Worm (Caenorhabditis elegans) whole organism, young adult: Measurements from ENCODE around the gene sds-22.

Experiments
- B0261.1 ChIP-seq: sonication (generic microtip); optimal IDR thresholded peaks from 2 replicates; lab custom pipeline; 2016; ENCODE audit warnings: mild to moderate bottlenecking, missing genetic modification characterization, moderate library complexity, missing compliant biosample characterization
- C17E4.6 ChIP-seq: fragments of 200-800 bp; sonication (Bioruptor generic); IDR thresholded peaks from 2 replicates; pipeline ENCODE4 v1.3.6; 2022; ENCODE audit warnings: missing genetic modification reagents, missing genetic modification characterization, missing compliant biosample characterization
- F33H1.4 ChIP-seq: fragments of 200-800 bp; sonication (Bioruptor generic); IDR thresholded peaks from 2 replicates; pipeline ENCODE4 v1.3.6; 2022; ENCODE audit warnings: missing genetic modification reagents, missing genetic modification characterization, missing compliant biosample characterization
- F39B2.1 ChIP-seq: fragments of 200-800 bp; sonication (Bioruptor generic); IDR thresholded peaks from 2 replicates; pipeline ENCODE4 v1.3.6; 2022; ENCODE audit warnings: missing genetic modification reagents, missing genetic modification characterization, missing compliant biosample characterization
- F57C9.4 ChIP-seq: sonication (generic microtip); optimal IDR thresholded peaks from 2 replicates; lab custom pipeline; 2017; ENCODE audit warnings: mild to moderate bottlenecking, missing genetic modification characterization, missing compliant biosample characterization
- K11D2.4 ChIP-seq: fragments of 200-800 bp; sonication (Bioruptor generic); IDR thresholded peaks from 2 replicates; pipeline ENCODE4 v1.3.6; 2022; ENCODE audit warnings: missing genetic modification reagents, missing genetic modification characterization, missing compliant biosample characterization
- K12H6.12 ChIP-seq: fragments of 200-800 bp; sonication (Bioruptor generic); optimal IDR thresholded peaks from 2 replicates; lab custom pipeline; 2018; ENCODE audit warnings: mild to moderate bottlenecking, missing genetic modification characterization, missing compliant biosample characterization
- Y67H2A.10 ChIP-seq: fragments of 200-800 bp; sonication (Bioruptor generic); conservative IDR thresholded peaks from 2 replicates; pipeline ENCODE4 v1.3.6; 2022; ENCODE audit warnings: missing genetic modification reagents, missing genetic modification characterization, missing compliant biosample characterization
- aptf-3 ChIP-seq: fragments of 200-800 bp; sonication (Bioruptor generic); IDR thresholded peaks from 2 replicates; pipeline ENCODE4 v1.3.6; 2022; ENCODE audit warnings: missing genetic modification characterization, missing compliant biosample characterization
- atf-7 ChIP-seq: sonication (generic microtip); optimal IDR thresholded peaks from 2 replicates; lab custom pipeline; 2017; ENCODE audit warnings: mild to moderate bottlenecking, missing genetic modification characterization, missing compliant biosample characterization
- athp-1 ChIP-seq: sonication (generic microtip); optimal IDR thresholded peaks from 2 replicates; lab custom pipeline; 2017; ENCODE audit warnings: mild to moderate bottlenecking, missing genetic modification characterization, missing compliant biosample characterization
- attf-5 ChIP-seq: fragments of 200-800 bp; sonication (Bioruptor generic); optimal IDR thresholded peaks from 2 replicates; lab custom pipeline; 2018; ENCODE audit warnings: mild to moderate bottlenecking, missing genetic modification characterization, missing compliant biosample characterization
- cebp-1 ChIP-seq, 2 experiments: fragments of 200-800 bp in 1 of 2; sonication (Bioruptor generic) in 1 of 2; sonication (generic microtip) in 1 of 2; IDR thresholded peaks in 1 of 2; optimal IDR thresholded peaks in 1 of 2; 2 replicates each; pipeline versions ENCODE4 v1.3.6 to Lab custom; 2017 to 2022; ENCODE audit warnings: missing compliant biosample characterization in 2 of 2, missing genetic modification characterization in 2 of 2, mild to moderate bottlenecking in 1 of 2, missing genetic modification reagents in 1 of 2, moderate library complexity in 1 of 2
- ceh-40 ChIP-seq: fragments of 200-800 bp; sonication (Bioruptor generic); IDR thresholded peaks from 2 replicates; pipeline ENCODE4 v1.3.6; 2022; ENCODE audit warnings: missing genetic modification characterization, missing compliant biosample characterization
- ceh-58 ChIP-seq: fragments of 200-800 bp; sonication (Bioruptor generic); IDR thresholded peaks from 2 replicates; pipeline ENCODE4 v1.3.6; 2022; ENCODE audit warnings: missing genetic modification characterization, missing compliant biosample characterization
- dox-1 ChIP-seq: fragments of 200-800 bp; sonication (Bioruptor generic); IDR thresholded peaks from 2 replicates; pipeline ENCODE4 v1.3.6; 2022; ENCODE audit warnings: missing genetic modification reagents, missing genetic modification characterization, missing compliant biosample characterization
- egl-44 ChIP-seq: fragments of 200-800 bp; sonication (Bioruptor generic); IDR thresholded peaks from 2 replicates; pipeline ENCODE4 v1.3.6; 2022; ENCODE audit warnings: missing genetic modification reagents, missing genetic modification characterization, missing compliant biosample characterization
- hlh-12 ChIP-seq: sonication (generic microtip); optimal IDR thresholded peaks from 2 replicates; lab custom pipeline; 2016; ENCODE audit warnings: missing genetic modification characterization, missing compliant biosample characterization
- hlh-26 ChIP-seq: fragments of 200-800 bp; sonication (Bioruptor generic); conservative IDR thresholded peaks from 2 replicates; pipeline ENCODE4 v1.3.6; 2022; ENCODE audit warnings: missing genetic modification reagents, missing genetic modification characterization, missing compliant biosample characterization
- hmg-1.2 ChIP-seq: fragments of 200-800 bp; sonication (Bioruptor generic); IDR thresholded peaks from 2 replicates; pipeline ENCODE4 v1.3.6; 2022; ENCODE audit warnings: missing genetic modification reagents, missing genetic modification characterization, missing compliant biosample characterization
- let-607 ChIP-seq, 2 experiments: fragments of 200-800 bp in 1 of 2; sonication (Bioruptor generic) in 1 of 2; sonication (generic microtip) in 1 of 2; optimal IDR thresholded peaks; 2 replicates each; lab custom pipeline; 2016 to 2018; ENCODE audit warnings: mild to moderate bottlenecking in 2 of 2, missing compliant biosample characterization in 2 of 2, missing genetic modification characterization in 2 of 2, moderate library complexity in 2 of 2, missing genotype in 1 of 2
- lin-26 ChIP-seq: fragments of 200-800 bp; sonication (Bioruptor generic); IDR thresholded peaks from 2 replicates; pipeline ENCODE4 v1.3.6; 2022; ENCODE audit warnings: missing genetic modification reagents, missing genetic modification characterization, missing compliant biosample characterization
- lin-35 ChIP-seq, 3 experiments: fragments of 150-350 bp in 2 of 3; sonication (generic microtip) in 1 of 3; optimal IDR thresholded peaks; 2 replicates each; lab custom pipeline; 2014 to 2018; ENCODE audit warnings: missing biosample characterization in 3 of 3, missing genetic modification characterization in 3 of 3, missing genetic modification reagents in 3 of 3
- lin-54 ChIP-seq: fragments of 200-800 bp; sonication (Bioruptor generic); optimal IDR thresholded peaks from 2 replicates; lab custom pipeline; 2018; ENCODE audit warnings: mild to moderate bottlenecking, missing genetic modification characterization, missing compliant biosample characterization
- lsy-27 ChIP-seq: sonication (generic microtip); optimal IDR thresholded peaks from 2 replicates; lab custom pipeline; 2017; ENCODE audit warnings: missing genetic modification characterization, mild to moderate bottlenecking, missing compliant biosample characterization, antibody characterized with exemption, missing genotype, borderline replicate concordance; ENCODE audit not compliant: insufficient read depth
- madf-10 ChIP-seq: sonication (generic microtip); optimal IDR thresholded peaks from 2 replicates; lab custom pipeline; 2016; ENCODE audit warnings: mild to moderate bottlenecking, missing genetic modification characterization, missing compliant biosample characterization
- madf-8 ChIP-seq: fragments of 200-800 bp; sonication (Bioruptor generic); conservative IDR thresholded peaks from 2 replicates; pipeline ENCODE4 v1.3.6; 2022; ENCODE audit warnings: missing genetic modification reagents, missing genetic modification characterization, missing compliant biosample characterization
- mcd-1 ChIP-seq: fragments of 200-800 bp; sonication (Bioruptor generic); IDR thresholded peaks from 2 replicates; pipeline ENCODE4 v1.3.6; 2022; ENCODE audit warnings: missing genetic modification reagents, missing genetic modification characterization, missing compliant biosample characterization
- mel-28 ChIP-seq: sonication (generic microtip); optimal IDR thresholded peaks from 2 replicates; lab custom pipeline; 2016; ENCODE audit warnings: borderline replicate concordance, mild to moderate bottlenecking, missing genetic modification characterization, missing compliant biosample characterization
- mes-4 ChIP-seq: sonication (generic microtip); optimal IDR thresholded peaks from 2 replicates; lab custom pipeline; 2016; ENCODE audit warnings: missing genotype, missing genetic modification characterization, missing compliant biosample characterization
- mxl-1 ChIP-seq: sonication (generic microtip); optimal IDR thresholded peaks from 2 replicates; lab custom pipeline; 2016; ENCODE audit warnings: missing genetic modification characterization, missing compliant biosample characterization
- nfya-1 ChIP-seq: sonication (generic microtip); optimal IDR thresholded peaks from 2 replicates; lab custom pipeline; 2017; ENCODE audit warnings: antibody characterized with exemption, missing compliant biosample characterization, missing genetic modification characterization, borderline replicate concordance; ENCODE audit not compliant: insufficient read depth
- nhr-179 ChIP-seq: sonication (generic microtip); optimal IDR thresholded peaks from 2 replicates; lab custom pipeline; 2016; ENCODE audit warnings: mild to moderate bottlenecking, missing genetic modification characterization, missing compliant biosample characterization
- nhr-27 ChIP-seq: fragments of 200-800 bp; sonication (Bioruptor generic); optimal IDR thresholded peaks from 2 replicates; lab custom pipeline; 2018; ENCODE audit warnings: mild to moderate bottlenecking, missing genetic modification characterization, moderate library complexity, missing compliant biosample characterization
- nhr-80 ChIP-seq: sonication (generic microtip); optimal IDR thresholded peaks from 2 replicates; lab custom pipeline; 2016; ENCODE audit warnings: missing genetic modification characterization, missing compliant biosample characterization
- sdz-38 ChIP-seq: sonication (generic microtip); optimal IDR thresholded peaks from 2 replicates; lab custom pipeline; 2016; ENCODE audit warnings: missing genotype, missing genetic modification characterization, missing compliant biosample characterization
- snpc-4 ChIP-seq, 5 experiments: fragments of 150-350 bp in 1 of 5; sonication (generic microtip) in 4 of 5; optimal IDR thresholded peaks; 2 replicates each; lab custom pipeline; 2014 to 2018; ENCODE audit warnings: missing genetic modification characterization in 5 of 5, missing biosample characterization in 3 of 5, antibody characterized with exemption in 2 of 5, mild to moderate bottlenecking in 2 of 5, missing compliant biosample characterization in 2 of 5, missing genotype in 2 of 5, moderate library complexity in 2 of 5, missing genetic modification reagents in 1 of 5
- somi-1 ChIP-seq: fragments of 200-800 bp; sonication (Bioruptor generic); optimal IDR thresholded peaks from 2 replicates; lab custom pipeline; 2018; ENCODE audit warnings: mild to moderate bottlenecking, missing genetic modification characterization, missing compliant biosample characterization
- tlf-1 ChIP-seq: fragments of 200-800 bp; sonication (Bioruptor generic); optimal IDR thresholded peaks from 2 replicates; lab custom pipeline; 2018; ENCODE audit warnings: mild to moderate bottlenecking, missing genetic modification characterization, missing compliant biosample characterization
- xnd-1 ChIP-seq: sonication (generic microtip); optimal IDR thresholded peaks from 2 replicates; lab custom pipeline; 2016; ENCODE audit warnings: missing genotype, missing genetic modification reagents, missing genetic modification characterization, missing compliant biosample characterization
- ztf-22 ChIP-seq: fragments of 200-800 bp; sonication (Bioruptor generic); optimal IDR thresholded peaks from 2 replicates; lab custom pipeline; 2018; ENCODE audit warnings: mild to moderate bottlenecking, missing genetic modification characterization, moderate library complexity, missing compliant biosample characterization
- ztf-28 ChIP-seq: fragments of 200-800 bp; sonication (Bioruptor generic); IDR thresholded peaks from 2 replicates; pipeline ENCODE4 v1.3.6; 2022; ENCODE audit warnings: missing genetic modification reagents, missing genetic modification characterization, missing compliant biosample characterization
- ztf-3 ChIP-seq: fragments of 200-800 bp; sonication (Bioruptor generic); optimal IDR thresholded peaks from 2 replicates; lab custom pipeline; 2018; ENCODE audit warnings: mild to moderate bottlenecking, missing genetic modification characterization, missing compliant biosample characterization

sds-22 gene

ce11 chrII:7827883-7828282 is 30.3 kb upstream of the sds-22 start:
- TF ChIP-seq K12H6.12 (tag; lab: Kevin White, UChicago), result no peak
- no peak for TF ChIP-seq mel-28 (tag; lab: Kevin White, UChicago)
- no peak for TF ChIP-seq ztf-22 (GFP tag; lab: Kevin White, UChicago)
- TF ChIP-seq F33H1.4 (GFP tag; lab: Robert Waterston, UW), result no peak
- no peak for TF ChIP-seq somi-1 (GFP tag; lab: Kevin White, UChicago)
- no peak for TF ChIP-seq Y67H2A.10 (GFP tag; lab: Robert Waterston, UW)

- TF ChIP-seq B0261.1 (no peak), madf-10 (no peak), hlh-12 (no peak), sdz-38 (tag; lab: Kevin White, UChicago) (no peak), aptf-3 (GFP tag; lab: Robert Waterston, UW) (no peak), atf-7 (tag; lab: Kevin White, UChicago) (no peak), F57C9.4 (no peak), madf-8 (GFP tag; lab: Robert Waterston, UW) (no peak), egl-44 (GFP tag; lab: Robert Waterston, UW) (no peak), lsy-27 (no peak), nhr-80 (tag; lab: Kevin White, UChicago) (no peak), let-607 (tag; optimal IDR thresholded peaks at IDR 0.05; lab: Kevin White, UChicago) (no peak), ceh-58 (GFP tag; lab: Robert Waterston, UW) (no peak), nfya-1 (tag; lab: Kevin White, UChicago) (no peak), tlf-1 (GFP tag; lab: Kevin White, UChicago) (no peak), mcd-1 (GFP tag; lab: Robert Waterston, UW) (no peak), F39B2.1 (GFP tag; lab: Robert Waterston, UW) (no peak), mxl-1 (tag; lab: Kevin White, UChicago) (no peak), nhr-179 (no peak)
- TF ChIP-seq, all 124 proteins: peak for 0
These were observed 28.6 kb upstream of the sds-22 start for ce11 chrII:7829616-7830015.

ce11 chrII:7832054-7832453 is 26.1 kb upstream of the sds-22 start, which contains the start of gene T09A5.14:
T09A5.14 (plus strand) TSS chrII:7832354.
- no peak for TF ChIP-seq C17E4.6
- TF ChIP-seq sdz-38 (tag; lab: Kevin White, UChicago), result no peak
- TF ChIP-seq lin-26 (GFP tag; lab: Robert Waterston, UW), result no peak
- no peak for TF ChIP-seq lsy-27
- no peak for TF ChIP-seq snpc-4 (GFP tag; optimal IDR thresholded peaks at IDR 0.05; lab: Kevin White, UChicago)
- no peak for TF ChIP-seq snpc-4 (tag; optimal IDR thresholded peaks at IDR 0.05; lab: Kevin White, UChicago)
- TF ChIP-seq hlh-26 (GFP tag; lab: Robert Waterston, UW), result no peak
- TF ChIP-seq ztf-28, result no peak
- TF ChIP-seq K11D2.4, result no peak
- no peak for TF ChIP-seq lin-35 (GFP tag; optimal IDR thresholded peaks at IDR 0.05; lab: Kevin White, UChicago)
- TF ChIP-seq mes-4 (tag; lab: Kevin White, UChicago), result no peak
- TF ChIP-seq ztf-3 (GFP tag; lab: Kevin White, UChicago), result no peak

ce11 chrII:7835314-7835713 is 22.9 kb upstream of the sds-22 start, which contains the start of gene cex-2:
cex-2 (minus strand) TSS chrII:7835414.
- no peak for TF ChIP-seq xnd-1 (tag; lab: Kevin White, UChicago)
- no peak for TF ChIP-seq F39B2.1 (GFP tag; lab: Robert Waterston, UW)
- TF ChIP-seq nhr-27 (tag; lab: Kevin White, UChicago), result no peak
- TF ChIP-seq dox-1 (GFP tag; lab: Robert Waterston, UW), result no peak
- TF ChIP-seq attf-5 (GFP tag; lab: Kevin White, UChicago), result no peak
- TF ChIP-seq ceh-40 (GFP tag; lab: Robert Waterston, UW), result no peak
- TF ChIP-seq lin-54 (GFP tag; lab: Kevin White, UChicago), result no peak
- no peak for TF ChIP-seq athp-1
- TF ChIP-seq ztf-22 (GFP tag; lab: Kevin White, UChicago), result no peak
- TF ChIP-seq madf-10, result no peak
- no peak for TF ChIP-seq hmg-1.2 (GFP tag; lab: Robert Waterston, UW)
- no peak for TF ChIP-seq cebp-1 (GFP tag; IDR thresholded peaks at IDR 0.05; lab: Robert Waterston, UW)
- no peak for TF ChIP-seq cebp-1 (tag; optimal IDR thresholded peaks at IDR 0.05; lab: Kevin White, UChicago)
- no peak for TF ChIP-seq lin-26 (GFP tag; lab: Robert Waterston, UW)
